Worm (Caenorhabditis elegans) whole organism, early embryonic: ENCODE data around the gene R151.10.

Experiments used
- B0310.2 ChIP-seq: sonication (generic microtip); optimal IDR thresholded peaks from 2 replicates; lab custom pipeline; 2016; ENCODE audit warnings: mild to moderate bottlenecking, missing genetic modification characterization, missing compliant biosample characterization
- F13C5.2 ChIP-seq: sonication (generic microtip); optimal IDR thresholded peaks from 2 replicates; lab custom pipeline; 2017; ENCODE audit warnings: mild to moderate bottlenecking, missing genetic modification characterization, inconsistent platforms, missing compliant biosample characterization
- ama-1 ChIP-seq: fragments of 150-350 bp; optimal IDR thresholded peaks from 2 replicates; lab custom pipeline; 2014
- ceh-36 ChIP-seq: sonication (generic microtip); optimal IDR thresholded peaks from 2 replicates; lab custom pipeline; 2016; ENCODE audit warnings: missing genetic modification characterization, inconsistent platforms, missing compliant biosample characterization
- ets-7 ChIP-seq: sonication (generic microtip); optimal IDR thresholded peaks from 2 replicates; lab custom pipeline; 2016; ENCODE audit warnings: missing genotype, missing genetic modification characterization, missing compliant biosample characterization
- flt-1 ChIP-seq: fragments of 200-800 bp; sonication (Bioruptor generic); IDR thresholded peaks from 2 replicates; pipeline ENCODE4 v1.3.6; 2022; ENCODE audit warnings: missing genetic modification characterization, missing compliant biosample characterization
- hmbx-1 ChIP-seq: sonication (generic microtip); optimal IDR thresholded peaks from 2 replicates; lab custom pipeline; 2016; ENCODE audit warnings: mild to moderate bottlenecking, missing genetic modification characterization, missing compliant biosample characterization
- hnd-1 ChIP-seq: sonication (generic microtip); optimal IDR thresholded peaks from 2 replicates; lab custom pipeline; 2016; ENCODE audit warnings: missing genetic modification characterization, missing compliant biosample characterization
- tra-4 ChIP-seq: sonication (generic microtip); optimal IDR thresholded peaks from 2 replicates; lab custom pipeline; 2017; ENCODE audit warnings: missing genetic modification characterization, missing compliant biosample characterization

- TF ChIP-seq flt-1 (GFP tag; lab: Robert Waterston, UW): no peak
- no peak for TF ChIP-seq F13C5.2 (tag; lab: Kevin White, UChicago)
- no peak for TF ChIP-seq ets-7 (tag; lab: Kevin White, UChicago)
- no peak for TF ChIP-seq ama-1 (lab: Kevin White, UChicago)
- no peak for TF ChIP-seq B0310.2 (tag; lab: Kevin White, UChicago)
- no peak for TF ChIP-seq tra-4
- no peak for TF ChIP-seq hnd-1 (tag; lab: Kevin White, UChicago)
- no peak for TF ChIP-seq hmbx-1 (tag; lab: Kevin White, UChicago)
- TF ChIP-seq ceh-36: no peak
Measured at ce11 chrIII:7216226-7216625, 14.5 kb downstream of the R151.10 start, which contains the start of gene R151.1.
